Worm (Caenorhabditis elegans): ENCODE measurements around the gene Y9C2UA.1.
A peak's percentile ranks its signal among the peaks of the same experiment; 100 is the strongest.

The Y9C2UA.1 gene

DNA sequence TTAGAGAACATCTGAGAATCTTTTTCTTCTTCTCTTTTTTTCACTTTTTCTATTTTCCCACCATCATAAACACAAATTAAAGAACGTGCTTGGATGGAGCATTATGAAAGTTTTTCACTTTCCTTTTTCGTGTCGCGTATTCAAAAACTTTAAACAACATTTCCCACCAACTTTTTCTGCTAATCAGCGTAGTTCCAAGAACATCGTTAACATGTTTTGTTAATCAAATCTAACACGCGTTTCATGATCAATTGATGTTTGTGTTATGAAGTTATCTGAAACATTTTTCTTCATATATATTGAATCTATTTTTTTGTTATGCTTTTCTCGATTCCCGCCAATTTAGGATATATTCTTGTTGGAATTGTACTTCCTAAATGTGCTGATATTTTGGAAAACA is 23.8 kb upstream of the Y9C2UA.1 start:
- no peak for TF ChIP-seq mxl-2 (GFP tag; conservative IDR thresholded peaks at IDR 0.05)
- TF ChIP-seq nhr-11 (tag; optimal IDR thresholded peaks at IDR 0.05), result peak; percentile 54
- peak in 1 of 2 experiments; percentile 46 for TF ChIP-seq lsy-2 (tag; optimal IDR thresholded peaks at IDR 0.05)

DNA sequence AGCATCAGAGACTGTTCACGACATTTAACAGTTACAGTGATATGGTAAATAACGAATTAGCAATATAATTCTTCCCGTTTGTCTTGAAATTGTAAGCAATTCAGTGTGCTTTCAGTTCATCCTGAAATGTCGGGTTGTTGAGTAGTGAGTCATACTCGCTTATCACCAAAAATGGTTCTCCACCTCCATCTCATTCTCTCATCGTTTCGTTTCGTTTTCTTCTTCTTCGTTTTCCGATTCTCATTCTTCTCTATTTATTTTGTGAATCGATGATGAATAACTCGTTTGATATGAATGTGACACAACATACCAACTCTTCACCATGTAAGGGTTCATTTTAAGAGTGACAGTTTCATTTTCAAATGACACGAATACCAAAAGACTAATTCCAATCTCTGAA is 23.0 kb upstream of the Y9C2UA.1 start:
- TF ChIP-seq lin-39 (tag; optimal IDR thresholded peaks at IDR 0.05) (no peak), nhr-111 (GFP tag; optimal IDR thresholded peaks at IDR 0.05) (no peak), zag-1 (tag; optimal IDR thresholded peaks at IDR 0.05) (no peak), egl-43 (GFP tag; IDR thresholded peaks at IDR 0.05) (no peak), sdz-12 (GFP tag; optimal IDR thresholded peaks at IDR 0.05) (no peak), ctbp-1 (GFP tag; IDR thresholded peaks at IDR 0.05) (no peak), ceh-32 (tag; optimal IDR thresholded peaks at IDR 0.05; ENCODE audit: poor library complexity) (no peak), lin-13 (GFP tag; optimal IDR thresholded peaks at IDR 0.05) (no peak), mes-2 (tag; optimal IDR thresholded peaks at IDR 0.05; ENCODE audit: poor library complexity, severe bottlenecking) (no peak), ceh-44 (GFP tag; IDR thresholded peaks at IDR 0.05) (no peak), lin-15B (tag; optimal IDR thresholded peaks at IDR 0.05) (no peak), lsy-2 (tag; optimal IDR thresholded peaks at IDR 0.05) (peak in 1 of 2 experiments; percentile 10), unc-62 (GFP tag; optimal IDR thresholded peaks at IDR 0.05 in 1 of 2) (peak in 1 of 2 experiments; percentile 43), unc-62 (tag; optimal IDR thresholded peaks at IDR 0.05) (no peak), dmd-6 (GFP tag; IDR thresholded peaks at IDR 0.05) (peak; percentile 59), hmg-1.1 (GFP tag; IDR thresholded peaks at IDR 0.05) (no peak), Y48G9A.11 (GFP tag; IDR thresholded peaks at IDR 0.05) (no peak), ceh-82 (tag; optimal IDR thresholded peaks at IDR 0.05) (no peak), daf-16 (GFP tag; optimal IDR thresholded peaks at IDR 0.05) (no peak), daf-16 (tag; optimal IDR thresholded peaks at IDR 0.05) (peak; percentile 41), spr-3 (GFP tag; optimal IDR thresholded peaks at IDR 0.05) (no peak), ZK546.5 (tag; optimal IDR thresholded peaks at IDR 0.05) (no peak), T20F7.1 (GFP tag; optimal IDR thresholded peaks at IDR 0.05) (no peak), dve-1 (tag; optimal IDR thresholded peaks at IDR 0.05; ENCODE audit: insufficient read depth) (peak; percentile 46), mdl-1 (tag; optimal IDR thresholded peaks at IDR 0.05) (peak in 1 of 2 experiments; percentile 14), nhr-10 (tag; optimal IDR thresholded peaks at IDR 0.05) (no peak), F49E8.2 (tag; optimal IDR thresholded peaks at IDR 0.05; ENCODE audit: borderline replicate concordance) (no peak), hif-1 (tag; optimal IDR thresholded peaks at IDR 0.05) (no peak), F44E2.7 (GFP tag; IDR thresholded peaks at IDR 0.05) (no peak), nhr-6 (tag; optimal IDR thresholded peaks at IDR 0.05) (peak; percentile 66), ama-1 (optimal IDR thresholded peaks at IDR 0.05) (no peak), lim-7 (GFP tag; IDR thresholded peaks at IDR 0.05) (no peak), attf-4 (tag; optimal IDR thresholded peaks at IDR 0.05) (no peak), Y5F2A.4 (GFP tag; optimal IDR thresholded peaks at IDR 0.05) (no peak), vab-7 (GFP tag; IDR thresholded peaks at IDR 0.05) (no peak), ztf-11 (tag; optimal IDR thresholded peaks at IDR 0.05) (no peak), hlh-11 (tag; optimal IDR thresholded peaks at IDR 0.05) (peak; percentile 40), daf-8 (GFP tag; IDR thresholded peaks at IDR 0.05) (no peak), nhr-48 (tag; optimal IDR thresholded peaks at IDR 0.05) (no peak), nhr-28 (tag; optimal IDR thresholded peaks at IDR 0.05) (peak; percentile 74), hlh-30 (tag; optimal IDR thresholded peaks at IDR 0.05; ENCODE audit: insufficient read depth) (no peak), mep-1 (tag; optimal IDR thresholded peaks at IDR 0.05) (peak; percentile 9), pqm-1 (tag; optimal IDR thresholded peaks at IDR 0.05) (peak; percentile 77), rbr-2 (tag; optimal IDR thresholded peaks at IDR 0.05) (no peak), zip-2 (tag; optimal IDR thresholded peaks at IDR 0.05) (no peak), ZK337.2 (GFP tag; IDR thresholded peaks at IDR 0.05) (no peak), nhr-77 (tag; optimal IDR thresholded peaks at IDR 0.05) (peak; percentile 22), ces-1 (GFP tag; optimal IDR thresholded peaks at IDR 0.05) (no peak), snpc-4 (tag; optimal IDR thresholded peaks at IDR 0.05) (no peak)
